In the genomic region with DNA sequence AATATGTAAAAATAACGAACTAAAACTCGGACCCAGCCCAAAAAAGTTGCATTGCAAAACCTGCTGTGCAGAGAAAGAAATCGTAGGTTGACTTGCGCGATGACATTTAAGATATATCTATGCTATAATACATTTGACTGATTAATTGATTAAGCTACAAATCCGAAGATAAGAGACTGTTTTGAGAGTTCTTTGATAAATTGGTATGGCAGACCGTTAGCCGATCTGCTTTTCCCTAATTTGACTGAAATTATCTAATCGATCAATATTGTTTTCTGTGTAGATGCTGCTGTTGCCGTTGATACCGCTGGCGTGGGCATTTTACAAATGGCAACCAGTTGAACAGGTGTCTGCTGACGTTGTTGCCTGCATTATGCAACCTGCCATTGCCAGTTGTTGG, we compare ENCODE assay signal across 5 fruit fly cellular contexts.
TF ChIP-seq lines count a peak whose summit lies in the region.

No protein-coding gene starts in this region.

- TF ChIP-seq CTCF in whole organism, embryonic (GFP tag; optimal IDR thresholded peaks at IDR 0.05; lab: Kevin White, UChicago) = no peak

TF ChIP-seq in whole organism, adult, 20 proteins besides CTCF, POLR2A, EP300 and RAD21:
- TF ChIP-seq CG5204 (GFP tag; optimal IDR thresholded peaks at IDR 0.05; lab: Kevin White, UChicago) (peak; percentile 28), pad (GFP tag; optimal IDR thresholded peaks at IDR 0.05; lab: Kevin White, UChicago) (no peak), CG33017 (tag; optimal IDR thresholded peaks at IDR 0.05; lab: Kevin White, UChicago) (no peak), Hr96 (GFP tag; optimal IDR thresholded peaks at IDR 0.05; lab: Kevin White, UChicago) (no peak), CG7045 (GFP tag; optimal IDR thresholded peaks at IDR 0.05; lab: Kevin White, UChicago) (peak; percentile 25), CG11617 (GFP tag; optimal IDR thresholded peaks at IDR 0.05; lab: Kevin White, UChicago) (no peak)

TF ChIP-seq in whole organism, embryonic, 481 proteins besides CTCF, POLR2A, EP300 and RAD21 (continues in another document):
- TF ChIP-seq ftz-f1 (GFP tag; optimal IDR thresholded peaks at IDR 0.05; lab: Kevin White, UChicago) = no peak
- TF ChIP-seq Dip3 (GFP tag; optimal IDR thresholded peaks at IDR 0.05; lab: Kevin White, UChicago) = no peak
- TF ChIP-seq pnt (GFP tag; optimal IDR thresholded peaks at IDR 0.05; lab: Kevin White, UChicago) = peak; percentile 13
- no peak for TF ChIP-seq stwl (tag; optimal IDR thresholded peaks at IDR 0.05; lab: Kevin White, UChicago)
- TF ChIP-seq CG17385 (GFP tag; optimal IDR thresholded peaks at IDR 0.05; lab: Kevin White, UChicago) = no peak
- no peak for TF ChIP-seq Abd-B (GFP tag; optimal IDR thresholded peaks at IDR 0.05; lab: Kevin White, UChicago)
- TF ChIP-seq stc (GFP tag; IDR thresholded peaks at IDR 0.05; lab: Robert Waterston, UW) = peak; percentile 62
- no peak for TF ChIP-seq zfh1 (GFP tag; IDR thresholded peaks at IDR 0.05; lab: Robert Waterston, UW)
- peak; percentile 52 for TF ChIP-seq phol (tag; optimal IDR thresholded peaks at IDR 0.05; lab: Kevin White, UChicago)
- no peak for TF ChIP-seq CG14965 (GFP tag; optimal IDR thresholded peaks at IDR 0.05; lab: Kevin White, UChicago; ENCODE audit: borderline replicate concordance)
- peak in 1 of 2 experiments; percentile 78 for TF ChIP-seq Hr51 (GFP tag; optimal IDR thresholded peaks at IDR 0.05; lab: Kevin White, UChicago)
- TF ChIP-seq chn (GFP tag; optimal IDR thresholded peaks at IDR 0.05; lab: Kevin White, UChicago) = no peak
- TF ChIP-seq fd96Cb (tag; optimal IDR thresholded peaks at IDR 0.05; lab: Kevin White, UChicago) = peak; percentile 28
- peak; percentile 5 for TF ChIP-seq Xbp1 (GFP tag; optimal IDR thresholded peaks at IDR 0.05; lab: Kevin White, UChicago)
- TF ChIP-seq Rfx (GFP tag; IDR thresholded peaks at IDR 0.05; lab: Robert Waterston, UW) = no peak
- peak; percentile 39 for TF ChIP-seq CG7839 (tag; optimal IDR thresholded peaks at IDR 0.05; lab: Kevin White, UChicago)
- TF ChIP-seq CG7745 (tag; optimal IDR thresholded peaks at IDR 0.05; lab: Kevin White, UChicago) = no peak
- TF ChIP-seq Dbx (GFP tag; IDR thresholded peaks at IDR 0.05; lab: Robert Waterston, UW) = no peak
- TF ChIP-seq CG13296 (GFP tag; optimal IDR thresholded peaks at IDR 0.05; lab: Kevin White, UChicago) = peak; percentile 21
- no peak for TF ChIP-seq CG3847 (GFP tag; IDR thresholded peaks at IDR 0.05; lab: Robert Waterston, UW)
- no peak for TF ChIP-seq CG30403 (GFP tag; optimal IDR thresholded peaks at IDR 0.05; lab: Kevin White, UChicago)

TF ChIP-seq in whole organism, prepupa, 60 proteins besides CTCF, POLR2A, EP300 and RAD21 (continues in another document):
- TF ChIP-seq Sox15 (GFP tag; optimal IDR thresholded peaks at IDR 0.05; lab: Kevin White, UChicago) = peak; percentile 33
- peak; percentile 41 for TF ChIP-seq CG8632 (GFP tag; optimal IDR thresholded peaks at IDR 0.05; lab: Kevin White, UChicago)
- TF ChIP-seq Hr38 (GFP tag; optimal IDR thresholded peaks at IDR 0.05; lab: Kevin White, UChicago) = no peak
- TF ChIP-seq Lpt (GFP tag; optimal IDR thresholded peaks at IDR 0.05; lab: Kevin White, UChicago) = peak; percentile 84
- TF ChIP-seq CG10669 (GFP tag; optimal IDR thresholded peaks at IDR 0.05; lab: Kevin White, UChicago) = peak; percentile 30
- TF ChIP-seq CG9139 (GFP tag; optimal IDR thresholded peaks at IDR 0.05; lab: Kevin White, UChicago) = no peak
- TF ChIP-seq vri (GFP tag; optimal IDR thresholded peaks at IDR 0.05; lab: Kevin White, UChicago) = no peak
- peak; percentile 36 for TF ChIP-seq dsx (GFP tag; optimal IDR thresholded peaks at IDR 0.05; lab: Kevin White, UChicago; ENCODE audit: poor library complexity, severe bottlenecking)
- peak; percentile 55 for TF ChIP-seq CG3032 (tag; optimal IDR thresholded peaks at IDR 0.05; lab: Kevin White, UChicago)
- TF ChIP-seq CG16779 (tag; optimal IDR thresholded peaks at IDR 0.05; lab: Kevin White, UChicago) = peak; percentile 46
- peak; percentile 88 for TF ChIP-seq CG32006 (GFP tag; optimal IDR thresholded peaks at IDR 0.05; lab: Kevin White, UChicago)
- TF ChIP-seq CG15336 (GFP tag; IDR thresholded peaks at IDR 0.05; lab: Robert Waterston, UW) = peak; percentile 91
- peak; percentile 57 for TF ChIP-seq CG7368 (GFP tag; optimal IDR thresholded peaks at IDR 0.05; lab: Kevin White, UChicago)
- TF ChIP-seq salr (GFP tag; optimal IDR thresholded peaks at IDR 0.05; lab: Kevin White, UChicago) = peak in 1 of 2 experiments; percentile 33
- TF ChIP-seq esn (GFP tag; optimal IDR thresholded peaks at IDR 0.05; lab: Kevin White, UChicago) = peak; percentile 5
- TF ChIP-seq Blimp-1 (GFP tag; optimal IDR thresholded peaks at IDR 0.05; lab: Kevin White, UChicago) = no peak
- peak; percentile 5 for TF ChIP-seq CG11902 (GFP tag; optimal IDR thresholded peaks at IDR 0.05; lab: Kevin White, UChicago)
- TF ChIP-seq CG34406 (GFP tag; optimal IDR thresholded peaks at IDR 0.05; lab: Kevin White, UChicago) = peak; percentile 44
- TF ChIP-seq topi (GFP tag; optimal IDR thresholded peaks at IDR 0.05; lab: Kevin White, UChicago) = peak; percentile 16
- TF ChIP-seq Eip78C (GFP tag; lab: Kevin White, UChicago) = peak; percentile 93

TF ChIP-seq in whole organism, pupa, 21 proteins besides CTCF, POLR2A, EP300 and RAD21:
- TF ChIP-seq CG14655 (GFP tag; optimal IDR thresholded peaks at IDR 0.05; lab: Kevin White, UChicago) = peak; percentile 77
- no peak for TF ChIP-seq CG13204 (GFP tag; optimal IDR thresholded peaks at IDR 0.05; lab: Kevin White, UChicago)
- peak; percentile 64 for TF ChIP-seq CG8159 (tag; optimal IDR thresholded peaks at IDR 0.05; lab: Kevin White, UChicago)
- TF ChIP-seq CG15710 (tag; optimal IDR thresholded peaks at IDR 0.05; lab: Kevin White, UChicago) = peak; percentile 54
- peak; percentile 37 for TF ChIP-seq CG34367 (tag; optimal IDR thresholded peaks at IDR 0.05; lab: Kevin White, UChicago)
- TF ChIP-seq Ets98B (GFP tag; IDR thresholded peaks at IDR 0.05; lab: Robert Waterston, UW) = peak; percentile 79
- no peak for TF ChIP-seq EcR (GFP tag; optimal IDR thresholded peaks at IDR 0.05; lab: Kevin White, UChicago)
- TF ChIP-seq CG10348 (GFP tag; IDR thresholded peaks at IDR 0.05; lab: Robert Waterston, UW) = peak; percentile 55
- peak; percentile 86 for TF ChIP-seq fd96Ca (GFP tag; IDR thresholded peaks at IDR 0.05; lab: Robert Waterston, UW)
- peak; percentile 84 for TF ChIP-seq CG8301 (tag; optimal IDR thresholded peaks at IDR 0.05; lab: Kevin White, UChicago)
- peak; percentile 68 for TF ChIP-seq CG12605 (GFP tag; IDR thresholded peaks at IDR 0.05; lab: Robert Waterston, UW)
- TF ChIP-seq Pif1B (GFP tag; optimal IDR thresholded peaks at IDR 0.05; lab: Kevin White, UChicago) = peak; percentile 62
- TF ChIP-seq CG4496 (GFP tag; IDR thresholded peaks at IDR 0.05; lab: Robert Waterston, UW) = peak; percentile 86
- TF ChIP-seq CG9948 (tag; optimal IDR thresholded peaks at IDR 0.05; lab: Kevin White, UChicago) = peak; percentile 28
- TF ChIP-seq rn (GFP tag; IDR thresholded peaks at IDR 0.05; lab: Robert Waterston, UW) = peak; percentile 45; the same call in 1 of the 2 replicates
- peak; percentile 63 for TF ChIP-seq Pif1A (GFP tag; optimal IDR thresholded peaks at IDR 0.05; lab: Kevin White, UChicago)
- peak; percentile 34 for TF ChIP-seq CG17806 (tag; optimal IDR thresholded peaks at IDR 0.05; lab: Kevin White, UChicago)
- TF ChIP-seq CG32121 (GFP tag; IDR thresholded peaks at IDR 0.05; lab: Robert Waterston, UW) = peak; percentile 84
- no peak for TF ChIP-seq gl (tag; optimal IDR thresholded peaks at IDR 0.05; lab: Kevin White, UChicago)
- no peak for TF ChIP-seq Snoo (tag; optimal IDR thresholded peaks at IDR 0.05; lab: Kevin White, UChicago)

TF ChIP-seq in whole organism, wandering third instar larva, 38 proteins besides CTCF, POLR2A, EP300 and RAD21:
- TF ChIP-seq h (GFP tag; optimal IDR thresholded peaks at IDR 0.05; lab: Kevin White, UChicago) (peak; percentile 15), Jra (GFP tag; optimal IDR thresholded peaks at IDR 0.05; lab: Kevin White, UChicago) (no peak)
